Fruit fly (Drosophila melanogaster) whole organism, embryonic: ENCODE data around the gene CG15046.
A peak's percentile ranks its signal among the peaks of the same experiment; 100 is the strongest.

Source experiments
- ATbp ChIP-seq: fragments of 200-800 bp; sonication (Bioruptor generic); optimal IDR thresholded peaks from 2 replicates; lab custom pipeline; 2017; ENCODE audit warnings: missing biosample characterization, mild to moderate bottlenecking, missing genetic modification characterization, missing genetic modification reagents
- Atf-2 ChIP-seq: fragments of 200-800 bp; sonication (Bioruptor generic); optimal IDR thresholded peaks from 2 replicates; lab custom pipeline; 2016; ENCODE audit warnings: missing biosample characterization, missing genetic modification characterization
- B-H2 ChIP-seq: fragments of 200-800 bp; sonication (Bioruptor generic); optimal IDR thresholded peaks from 2 replicates; lab custom pipeline; 2018; ENCODE audit warnings: missing biosample characterization, mild to moderate bottlenecking, missing genetic modification characterization
- Bdp1 ChIP-seq: fragments of 200-800 bp; sonication (Bioruptor generic); optimal IDR thresholded peaks from 3 replicates; lab custom pipeline; 2016; ENCODE audit warnings: missing biosample characterization, missing genetic modification characterization
- CG10209 ChIP-seq: fragments of 200-800 bp; sonication (Bioruptor generic); optimal IDR thresholded peaks from 3 replicates; lab custom pipeline; 2017; ENCODE audit warnings: missing biosample characterization, mild to moderate bottlenecking, missing genetic modification characterization, missing genetic modification reagents
- CG10366 ChIP-seq: fragments of 200-800 bp; sonication (Bioruptor generic); IDR thresholded peaks from 2 replicates; pipeline ENCODE4 v1.3.6; 2022; ENCODE audit warnings: missing biosample characterization, missing genetic modification characterization
- CG10431 ChIP-seq: fragments of 200-800 bp; sonication (Bioruptor generic); optimal IDR thresholded peaks from 3 replicates; lab custom pipeline; 2018; ENCODE audit warnings: missing biosample characterization, mild to moderate bottlenecking, missing genetic modification characterization
- CG10462 ChIP-seq: fragments of 200-800 bp; sonication (Bioruptor generic); optimal IDR thresholded peaks from 2 replicates; lab custom pipeline; 2016; ENCODE audit warnings: missing biosample characterization, missing genetic modification characterization
- CG10959 ChIP-seq: fragments of 200-800 bp; sonication (Bioruptor generic); IDR thresholded peaks from 2 replicates; pipeline ENCODE4 v1.3.6; 2022; ENCODE audit warnings: missing biosample characterization, missing genetic modification characterization
- CG11247 ChIP-seq: fragments of 200-800 bp; sonication (Bioruptor generic); IDR thresholded peaks from 2 replicates; pipeline ENCODE4 v1.3.6; 2022; ENCODE audit warnings: missing biosample characterization, missing genetic modification characterization
- CG11696 ChIP-seq: fragments of 200-800 bp; sonication (Bioruptor generic); IDR thresholded peaks from 2 replicates; pipeline ENCODE4 v1.3.6; 2022; ENCODE audit warnings: missing biosample characterization, missing genetic modification characterization
- CG13775 ChIP-seq: fragments of 200-800 bp; sonication (Bioruptor generic); optimal IDR thresholded peaks from 3 replicates; lab custom pipeline; 2017; ENCODE audit warnings: missing biosample characterization, mild to moderate bottlenecking, missing genetic modification characterization
- CG14050 ChIP-seq: fragments of 200-800 bp; sonication (Bioruptor generic); IDR thresholded peaks from 3 replicates; pipeline ENCODE4 v1.3.6; 2022; ENCODE audit warnings: missing biosample characterization, missing genetic modification characterization
- CG17802 ChIP-seq: fragments of 200-800 bp; sonication (Bioruptor generic); optimal IDR thresholded peaks from 2 replicates; lab custom pipeline; 2018; ENCODE audit warnings: missing biosample characterization, mild to moderate bottlenecking, missing genetic modification characterization, moderate library complexity
- CG18262 ChIP-seq: fragments of 200-800 bp; optimal IDR thresholded peaks from 3 replicates; lab custom pipeline; 2019; ENCODE audit warnings: missing biosample characterization, mild to moderate bottlenecking, missing genetic modification characterization, moderate library complexity
- CG18476 ChIP-seq: fragments of 200-800 bp; sonication (Bioruptor generic); optimal IDR thresholded peaks from 2 replicates; lab custom pipeline; 2016; ENCODE audit warnings: missing biosample characterization, mild to moderate bottlenecking, missing genetic modification characterization
- CG2129 ChIP-seq: fragments of 200-800 bp; sonication (Bioruptor generic); IDR thresholded peaks from 2 replicates; pipeline ENCODE4 v1.3.6; 2022; ENCODE audit warnings: missing biosample characterization, missing genetic modification characterization; ENCODE audit not compliant: partially characterized antibody
- CG31388 ChIP-seq: fragments of 200-800 bp; sonication (Bioruptor generic); optimal IDR thresholded peaks from 2 replicates; lab custom pipeline; 2016; ENCODE audit warnings: missing biosample characterization, missing genetic modification characterization
- CG33213 ChIP-seq: fragments of 200-800 bp; sonication (Bioruptor generic); optimal IDR thresholded peaks from 3 replicates; lab custom pipeline; 2016; ENCODE audit warnings: missing biosample characterization, missing genetic modification characterization
- CG3407 ChIP-seq: fragments of 200-800 bp; sonication (Bioruptor generic); optimal IDR thresholded peaks from 2 replicates; lab custom pipeline; 2018; ENCODE audit warnings: missing biosample characterization, mild to moderate bottlenecking, missing genetic modification characterization
- CG34376 ChIP-seq: fragments of 200-800 bp; sonication (Bioruptor generic); optimal IDR thresholded peaks from 2 replicates; lab custom pipeline; 2018; ENCODE audit warnings: missing biosample characterization, mild to moderate bottlenecking, missing genetic modification characterization
- CG4282 ChIP-seq: fragments of 200-800 bp; sonication (Bioruptor generic); optimal IDR thresholded peaks from 2 replicates; lab custom pipeline; 2016; ENCODE audit warnings: missing biosample characterization, missing genetic modification characterization
- CG43689 ChIP-seq: fragments of 200-800 bp; sonication (Bioruptor generic); IDR thresholded peaks from 2 replicates; pipeline ENCODE4 v1.3.6; 2022; ENCODE audit warnings: missing biosample characterization, missing genetic modification characterization
- CG7271 ChIP-seq: fragments of 200-800 bp; sonication (Bioruptor generic); optimal IDR thresholded peaks from 2 replicates; lab custom pipeline; 2018; ENCODE audit warnings: missing biosample characterization, mild to moderate bottlenecking, missing genetic modification characterization, moderate library complexity
- CG7786 ChIP-seq: fragments of 200-800 bp; sonication (Bioruptor generic); optimal IDR thresholded peaks from 2 replicates; lab custom pipeline; 2016; ENCODE audit warnings: missing biosample characterization, missing genetic modification characterization
- CG8924 ChIP-seq: fragments of 200-800 bp; optimal IDR thresholded peaks from 3 replicates; lab custom pipeline; 2019; ENCODE audit warnings: missing biosample characterization, mild to moderate bottlenecking, missing genetic modification characterization, moderate library complexity
- CG9797 ChIP-seq: fragments of 200-800 bp; sonication (Bioruptor generic); optimal IDR thresholded peaks from 3 replicates; lab custom pipeline; 2018; ENCODE audit warnings: missing biosample characterization, mild to moderate bottlenecking, missing genetic modification characterization
- CHES-1-like ChIP-seq: fragments of 200-800 bp; sonication (Bioruptor generic); optimal IDR thresholded peaks from 2 replicates; lab custom pipeline; 2016; ENCODE audit warnings: missing biosample characterization, missing genetic modification characterization
- Dek ChIP-seq: fragments of 200-800 bp; sonication (Bioruptor generic); optimal IDR thresholded peaks from 3 replicates; lab custom pipeline; 2019; ENCODE audit warnings: missing biosample characterization, mild to moderate bottlenecking, missing genetic modification characterization, moderate library complexity
- Dip3 ChIP-seq: fragments of 200-800 bp; sonication (Bioruptor generic); optimal IDR thresholded peaks from 3 replicates; lab custom pipeline; 2016; ENCODE audit warnings: missing biosample characterization, missing genetic modification characterization
- Fer3 ChIP-seq: fragments of 200-800 bp; sonication (Bioruptor generic); optimal IDR thresholded peaks from 2 replicates; lab custom pipeline; 2018; ENCODE audit warnings: missing biosample characterization, mild to moderate bottlenecking, missing genetic modification characterization, moderate library complexity
- Gug ChIP-seq: fragments of 200-800 bp; sonication (Bioruptor generic); IDR thresholded peaks from 4 replicates; pipeline ENCODE4 v1.3.6; 2022; ENCODE audit warnings: missing biosample characterization, missing genetic modification characterization
- Hr39 ChIP-seq: fragments of >200 bp; optimal IDR thresholded peaks from 2 replicates; lab custom pipeline; 2017
- Hr51 ChIP-seq, 2 experiments: fragments of 200-800 bp; sonication (Bioruptor generic); optimal IDR thresholded peaks; 2 replicates in 1 of 2; 3 replicates in 1 of 2; lab custom pipeline; 2016 to 2018; ENCODE audit warnings: missing biosample characterization in 2 of 2, missing genetic modification characterization in 2 of 2, mild to moderate bottlenecking in 1 of 2, moderate library complexity in 1 of 2
- Jarid2 ChIP-seq: fragments of 200-800 bp; sonication (Bioruptor generic); optimal IDR thresholded peaks from 3 replicates; lab custom pipeline; 2017; ENCODE audit warnings: mild to moderate bottlenecking, missing biosample characterization, missing genetic modification reagents, missing genetic modification characterization
- Mad ChIP-seq: fragments of 200-800 bp; sonication (Bioruptor generic); optimal IDR thresholded peaks from 2 replicates; lab custom pipeline; 2016; ENCODE audit warnings: missing biosample characterization, missing genetic modification characterization
- NC2β ChIP-seq: fragments of 200-800 bp; sonication (Bioruptor generic); optimal IDR thresholded peaks from 2 replicates; lab custom pipeline; 2016; ENCODE audit warnings: missing biosample characterization, missing genetic modification characterization
- Nf-YC ChIP-seq: fragments of 200-800 bp; optimal IDR thresholded peaks from 3 replicates; lab custom pipeline; 2019; ENCODE audit warnings: missing biosample characterization, mild to moderate bottlenecking, missing genetic modification characterization, moderate library complexity
- Optix ChIP-seq: fragments of 200-800 bp; sonication (Bioruptor generic); IDR thresholded peaks from 3 replicates; pipeline ENCODE4 v1.3.6; 2022; ENCODE audit warnings: missing biosample characterization, missing genetic modification characterization
- PHDP ChIP-seq: fragments of 200-800 bp; sonication (Bioruptor generic); optimal IDR thresholded peaks from 3 replicates; lab custom pipeline; 2018; ENCODE audit warnings: missing biosample characterization, mild to moderate bottlenecking, missing genetic modification characterization, moderate library complexity
- Usf ChIP-seq: fragments of 200-800 bp; sonication (Bioruptor generic); optimal IDR thresholded peaks from 2 replicates; lab custom pipeline; 2017; ENCODE audit warnings: missing genotype, missing biosample characterization, missing genetic modification characterization
- Vsx1 ChIP-seq: fragments of 200-800 bp; sonication (Bioruptor generic); optimal IDR thresholded peaks from 2 replicates; lab custom pipeline; 2017; ENCODE audit warnings: missing biosample characterization, mild to moderate bottlenecking, missing genetic modification characterization, missing genetic modification reagents
- croc ChIP-seq: fragments of 200-800 bp; sonication (Bioruptor generic); conservative IDR thresholded peaks from 3 replicates; pipeline ENCODE4 v1.3.6; 2022; ENCODE audit warnings: missing biosample characterization, missing genetic modification characterization
- dysf ChIP-seq: fragments of 200-800 bp; sonication (Bioruptor generic); IDR thresholded peaks from 3 replicates; pipeline ENCODE4 v1.3.6; 2022; ENCODE audit warnings: missing biosample characterization, missing genetic modification characterization
- ems ChIP-seq: fragments of 200-800 bp; sonication (Bioruptor generic); optimal IDR thresholded peaks from 3 replicates; lab custom pipeline; 2016; ENCODE audit warnings: missing biosample characterization, missing genetic modification characterization
- ftz-f1 ChIP-seq: fragments of 200-800 bp; sonication (Bioruptor generic); optimal IDR thresholded peaks from 2 replicates; lab custom pipeline; 2016; ENCODE audit warnings: missing biosample characterization, missing genetic modification characterization
- kni ChIP-seq: fragments of 200-800 bp; sonication (Bioruptor generic); optimal IDR thresholded peaks from 3 replicates; lab custom pipeline; 2017; ENCODE audit warnings: mild to moderate bottlenecking, missing biosample characterization, missing genetic modification reagents, missing genetic modification characterization
- otp ChIP-seq: fragments of 200-800 bp; sonication (Bioruptor generic); IDR thresholded peaks from 3 replicates; pipeline ENCODE4, ENCODE4 v1.3.6; 2022; ENCODE audit warnings: missing biosample characterization, missing genetic modification characterization
- sc ChIP-seq, 3 experiments: fragments of >200 bp in 2 of 3; fragments of 200-800 bp in 1 of 3; sonication (Bioruptor generic) in 1 of 3; optimal IDR thresholded peaks; 2 replicates in 2 of 3; 3 replicates in 1 of 3; lab custom pipeline; 2017; ENCODE audit warnings: mild to moderate bottlenecking in 1 of 3, missing biosample characterization in 1 of 3, missing genetic modification characterization in 1 of 3, missing genetic modification reagents in 1 of 3
- trem ChIP-seq: fragments of 200-800 bp; optimal IDR thresholded peaks from 3 replicates; lab custom pipeline; 2019; ENCODE audit warnings: missing biosample characterization, mild to moderate bottlenecking, missing genetic modification characterization, moderate library complexity
- zf30C ChIP-seq: fragments of 200-800 bp; sonication (Bioruptor generic); optimal IDR thresholded peaks from 3 replicates; lab custom pipeline; 2018; ENCODE audit warnings: missing biosample characterization, mild to moderate bottlenecking, missing genetic modification characterization

Gene CG15046

DNA sequence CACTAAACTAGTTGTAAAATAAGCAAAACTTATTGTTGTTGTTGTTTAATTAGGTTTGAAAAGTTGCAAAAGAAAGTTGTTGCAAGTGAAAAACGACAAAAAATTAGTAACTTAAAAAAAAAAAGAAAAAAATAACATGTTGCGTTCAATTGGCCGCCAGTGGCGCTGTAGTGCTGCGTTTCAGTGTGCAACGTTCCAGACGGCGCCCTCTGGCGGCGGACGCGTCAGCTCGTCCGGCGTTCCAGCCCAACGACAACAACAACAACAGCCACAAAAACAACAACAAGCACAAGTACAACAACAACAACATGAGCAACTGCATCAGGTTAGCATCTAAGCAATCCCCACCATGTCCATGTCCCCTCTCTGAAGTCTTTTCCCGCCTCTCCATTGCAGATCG is 28.0 kb upstream of the CG15046 start (continued):
- peak; percentile 15 for TF ChIP-seq ATbp
- TF ChIP-seq CG7271 (tag; lab: Kevin White, UChicago), result no peak
- TF ChIP-seq CG10462 (GFP tag; lab: Kevin White, UChicago), result no peak
- TF ChIP-seq sc (optimal IDR thresholded peaks at IDR 0.05; lab: Kevin White, UChicago), result no peak
- peak; percentile 12 for TF ChIP-seq sc (GFP tag; optimal IDR thresholded peaks at IDR 0.05; lab: Kevin White, UChicago)
- peak in 1 of 2 experiments; percentile 53 for TF ChIP-seq Hr51 (GFP tag; optimal IDR thresholded peaks at IDR 0.05; lab: Kevin White, UChicago)
- TF ChIP-seq Hr39 (lab: Kevin White, UChicago), result no peak
- TF ChIP-seq kni (GFP tag; lab: Kevin White, UChicago), result no peak
- TF ChIP-seq CG2129, result no peak
- no peak for TF ChIP-seq CG34376 (GFP tag; lab: Kevin White, UChicago)
- TF ChIP-seq Atf-2 (GFP tag; lab: Kevin White, UChicago), result peak; percentile 38
- no peak for TF ChIP-seq CG31388 (GFP tag; lab: Kevin White, UChicago)
- peak; percentile 12 for TF ChIP-seq CG3407 (GFP tag; lab: Kevin White, UChicago)
- no peak for TF ChIP-seq Vsx1 (GFP tag; lab: Kevin White, UChicago)
- TF ChIP-seq CG8924 (tag; lab: Kevin White, UChicago), result no peak
- no peak for TF ChIP-seq Dek (tag; lab: Kevin White, UChicago)
- TF ChIP-seq CG11247 (GFP tag; lab: Robert Waterston, UW), result no peak; the same call in 1 of the 2 replicates
- no peak for TF ChIP-seq ftz-f1 (GFP tag; lab: Kevin White, UChicago)
- no peak for TF ChIP-seq Gug (GFP tag; lab: Robert Waterston, UW)
- TF ChIP-seq CG18476 (GFP tag; lab: Kevin White, UChicago), result no peak
- TF ChIP-seq CG13775 (GFP tag; lab: Kevin White, UChicago), result no peak
- TF ChIP-seq Mad (GFP tag; lab: Kevin White, UChicago), result no peak
- TF ChIP-seq CG43689 (GFP tag; lab: Robert Waterston, UW), result 0 out of 2 replicates have a peak, but pooled peaks have one; percentile 28
- TF ChIP-seq CG4282, result no peak
- 0 out of 2 replicates have a peak, but pooled peaks have one; percentile 5 for TF ChIP-seq CG10959 (GFP tag; lab: Robert Waterston, UW)
- TF ChIP-seq CG10431 (GFP tag; lab: Kevin White, UChicago), result peak; percentile 55
- no peak for TF ChIP-seq Jarid2 (GFP tag; lab: Kevin White, UChicago)
- TF ChIP-seq CHES-1-like (GFP tag; lab: Kevin White, UChicago), result peak; percentile 25
- peak; percentile 25 for TF ChIP-seq CG18262
- no peak for TF ChIP-seq CG11696 (GFP tag; lab: Robert Waterston, UW)
- no peak for TF ChIP-seq PHDP (tag; lab: Kevin White, UChicago)
- TF ChIP-seq B-H2, result no peak
- TF ChIP-seq CG33213 (GFP tag; lab: Kevin White, UChicago), result no peak
- TF ChIP-seq Nf-YC (tag; lab: Kevin White, UChicago), result peak; percentile 10
- no peak for TF ChIP-seq zf30C (GFP tag; lab: Kevin White, UChicago)
- TF ChIP-seq CG7786 (GFP tag; lab: Kevin White, UChicago), result no peak
- no peak for TF ChIP-seq Dip3 (GFP tag; lab: Kevin White, UChicago)
- no peak for TF ChIP-seq Usf (GFP tag; lab: Kevin White, UChicago)
- TF ChIP-seq dysf (GFP tag; lab: Robert Waterston, UW), result peak; percentile 48; the same call in 1 of the 3 replicates
- peak; percentile 70; the same call in 1 of the 3 replicates for TF ChIP-seq otp (GFP tag; lab: Robert Waterston, UW)
- TF ChIP-seq ems, result no peak
- TF ChIP-seq CG17802 (tag; lab: Kevin White, UChicago), result no peak
- TF ChIP-seq CG9797 (GFP tag; lab: Kevin White, UChicago), result no peak
- TF ChIP-seq CG10209 (GFP tag; lab: Kevin White, UChicago), result no peak
- TF ChIP-seq croc (GFP tag; lab: Robert Waterston, UW), result 0 out of 3 replicates have a peak, but pooled peaks have one; percentile 16
- TF ChIP-seq NC2β (GFP tag; lab: Kevin White, UChicago), result peak; percentile 46
- peak; percentile 51; the same call in 2 of the 3 replicates for TF ChIP-seq Optix (GFP tag; lab: Robert Waterston, UW)
- TF ChIP-seq CG10366 (GFP tag; lab: Robert Waterston, UW), result no peak; the same call in 1 of the 2 replicates
- peak; percentile 12 for TF ChIP-seq Bdp1 (GFP tag; lab: Kevin White, UChicago)
- no peak for TF ChIP-seq CG14050
- TF ChIP-seq Fer3 (tag; lab: Kevin White, UChicago), result peak; percentile 1
- TF ChIP-seq trem (tag; lab: Kevin White, UChicago), result no peak
